Fruit fly (Drosophila melanogaster) whole organism: ENCODE results near the gene CG45067.

Source experiments
- CG8478 ChIP-seq: fragments of >200 bp; optimal IDR thresholded peaks from 2 replicates; lab custom pipeline; 2018; ENCODE audit warnings: inconsistent platforms
- Dll ChIP-seq: fragments of >200 bp; optimal IDR thresholded peaks from 2 replicates; lab custom pipeline; 2017
- EcR ChIP-seq, 2 experiments: fragments of >200 bp; optimal IDR thresholded peaks; 2 replicates each; lab custom pipeline; 2017; ENCODE audit warnings: missing biosample characterization in 2 of 2, missing genetic modification characterization in 2 of 2, missing genetic modification reagents in 2 of 2
- pan ChIP-seq: fragments of >200 bp; optimal IDR thresholded peaks from 2 replicates; lab custom pipeline; 2017
- psq ChIP-seq: fragments of >200 bp; optimal IDR thresholded peaks from 2 replicates; lab custom pipeline; 2017
- usp ChIP-seq: fragments of >200 bp; optimal IDR thresholded peaks from 2 replicates; lab custom pipeline; 2017; ENCODE audit warnings: missing biosample characterization, missing genetic modification characterization, mixed read lengths

- TF ChIP-seq pan (lab: Kevin White, UChicago): no peak
- TF ChIP-seq EcR (GFP tag; optimal IDR thresholded peaks at IDR 0.05; lab: Kevin White, UChicago): no peak
- no peak for TF ChIP-seq usp
- no peak for TF ChIP-seq Dll (lab: Kevin White, UChicago)
- no peak for TF ChIP-seq psq (lab: Kevin White, UChicago)
- no peak for TF ChIP-seq CG8478 (lab: Kevin White, UChicago)
Measured at dm6 chr3L:3090581-3091345, 23.5 kb downstream of the CG45067 start.
